Fruit fly (Drosophila melanogaster): ENCODE results near the gene CG3106.
A peak's percentile ranks its signal among the peaks of the same experiment; 100 is the strongest.

The CG3106 gene

dm6 chrX:9641184-9641772, 21.4 kb downstream of the CG3106 start (continued):
- TF ChIP-seq esg (GFP tag; conservative IDR thresholded peaks at IDR 0.05): peak; percentile 53; the same call in 1 of the 2 replicates
- TF ChIP-seq CG4854 (GFP tag; optimal IDR thresholded peaks at IDR 0.05): peak; percentile 1
- no peak for TF ChIP-seq CG16813 (GFP tag; IDR thresholded peaks at IDR 0.05; ENCODE audit: partially characterized antibody)
- no peak for TF ChIP-seq unc-4 (GFP tag; IDR thresholded peaks at IDR 0.05; ENCODE audit: partially characterized antibody)
- peak; percentile 49 for TF ChIP-seq zfh2 (GFP tag; optimal IDR thresholded peaks at IDR 0.05)
- TF ChIP-seq kni (GFP tag; optimal IDR thresholded peaks at IDR 0.05): no peak
- no peak for TF ChIP-seq MTF-1 (GFP tag; optimal IDR thresholded peaks at IDR 0.05; ENCODE audit: borderline replicate concordance)
- TF ChIP-seq nau (GFP tag; optimal IDR thresholded peaks at IDR 0.05): no peak
- peak; percentile 12 for TF ChIP-seq CG31365 (tag; optimal IDR thresholded peaks at IDR 0.05)
- TF ChIP-seq HmgZ (tag; optimal IDR thresholded peaks at IDR 0.05): peak; percentile 70
- no peak for TF ChIP-seq CG32772 (GFP tag; IDR thresholded peaks at IDR 0.05)
- TF ChIP-seq chif (GFP tag; optimal IDR thresholded peaks at IDR 0.05): no peak
- TF ChIP-seq CG10565 (GFP tag; optimal IDR thresholded peaks at IDR 0.05): no peak
- TF ChIP-seq wor (GFP tag; IDR thresholded peaks at IDR 0.05): no peak
- peak; percentile 62; the same call in 2 of the 3 replicates for TF ChIP-seq sr (GFP tag; IDR thresholded peaks at IDR 0.05)
- no peak for TF ChIP-seq Spps (tag; optimal IDR thresholded peaks at IDR 0.05)
- TF ChIP-seq Nf-YB (GFP tag; optimal IDR thresholded peaks at IDR 0.05): peak; percentile 58
- no peak for TF ChIP-seq ssp (GFP tag; IDR thresholded peaks at IDR 0.05)
- peak; percentile 79 for TF ChIP-seq Rfx (GFP tag; IDR thresholded peaks at IDR 0.05)
- no peak for TF ChIP-seq CG9876 (GFP tag; optimal IDR thresholded peaks at IDR 0.05)
- TF ChIP-seq en (GFP tag; optimal IDR thresholded peaks at IDR 0.05): no peak
- TF ChIP-seq sob (GFP tag; IDR thresholded peaks at IDR 0.05): peak; percentile 51; the same call in 1 of the 2 replicates
- TF ChIP-seq ttk (GFP tag; IDR thresholded peaks at IDR 0.05): 0 out of 2 replicates have a peak, but pooled peaks have one; percentile 12
- TF ChIP-seq Scr (GFP tag; IDR thresholded peaks at IDR 0.05; ENCODE audit: partially characterized antibody): no peak
- peak; percentile 45 to 61 for TF ChIP-seq Trl (optimal IDR thresholded peaks at IDR 0.05)
- no peak for TF ChIP-seq Trl (GFP tag; optimal IDR thresholded peaks at IDR 0.05)
- peak; percentile 54 for TF ChIP-seq CG9437 (GFP tag; optimal IDR thresholded peaks at IDR 0.05)
- TF ChIP-seq gt (GFP tag; IDR thresholded peaks at IDR 0.05): no peak
- peak; percentile 65 for TF ChIP-seq CG9215 (GFP tag; IDR thresholded peaks at IDR 0.05)
- TF ChIP-seq eyg (GFP tag; optimal IDR thresholded peaks at IDR 0.05): no peak
- peak; percentile 20 for TF ChIP-seq Fer2 (tag; optimal IDR thresholded peaks at IDR 0.05)
- TF ChIP-seq CG3726 (GFP tag; IDR thresholded peaks at IDR 0.05): no peak
- TF ChIP-seq CG12299 (tag; optimal IDR thresholded peaks at IDR 0.05): peak; percentile 80
- no peak for TF ChIP-seq hb (GFP tag; IDR thresholded peaks at IDR 0.05; ENCODE audit: partially characterized antibody)
- peak; percentile 86 for TF ChIP-seq CG13296 (GFP tag; optimal IDR thresholded peaks at IDR 0.05)
- peak; percentile 26 for TF ChIP-seq Usf (GFP tag; optimal IDR thresholded peaks at IDR 0.05)
- TF ChIP-seq CG32532 (GFP tag; IDR thresholded peaks at IDR 0.05): peak; percentile 85
- TF ChIP-seq nerfin-1 (tag; optimal IDR thresholded peaks at IDR 0.05): peak; percentile 21
- TF ChIP-seq CG9932 (GFP tag; IDR thresholded peaks at IDR 0.05): peak; percentile 75
- no peak for TF ChIP-seq Lim3 (GFP tag; IDR thresholded peaks at IDR 0.05)
- no peak for TF ChIP-seq Sry-β (GFP tag; optimal IDR thresholded peaks at IDR 0.05)
- TF ChIP-seq CG13123 (GFP tag; optimal IDR thresholded peaks at IDR 0.05): no peak
- TF ChIP-seq CG11093 (GFP tag; IDR thresholded peaks at IDR 0.05): 0 out of 3 replicates have a peak, but pooled peaks have one; percentile 31
- TF ChIP-seq Meics (GFP tag; optimal IDR thresholded peaks at IDR 0.05): peak; percentile 86
- TF ChIP-seq CG1233 (GFP tag; optimal IDR thresholded peaks at IDR 0.05): peak; percentile 51
- TF ChIP-seq HHEX (GFP tag; optimal IDR thresholded peaks at IDR 0.05): peak; percentile 60
- TF ChIP-seq twi (tag; optimal IDR thresholded peaks at IDR 0.05): no peak
- no peak for TF ChIP-seq CG8359 (GFP tag; optimal IDR thresholded peaks at IDR 0.05; ENCODE audit: borderline replicate concordance)
- TF ChIP-seq bsh (GFP tag; optimal IDR thresholded peaks at IDR 0.05): peak in 1 of 2 experiments; percentile 22
- TF ChIP-seq org-1 (GFP tag; optimal IDR thresholded peaks at IDR 0.05): peak; percentile 70
